Fruit fly (Drosophila melanogaster): ENCODE measurements around the gene klu.

Gene klu

dm6 chr3L:10938108-10938507 is 70.9 kb downstream of the klu start:
- peak; percentile 56 for TF ChIP-seq CG32121 (GFP tag; IDR thresholded peaks at IDR 0.05)
- TF ChIP-seq CG12605 (GFP tag; IDR thresholded peaks at IDR 0.05) = peak; percentile 29; the same call in 1 of the 2 replicates
- TF ChIP-seq CG8301 (tag; optimal IDR thresholded peaks at IDR 0.05) = no peak
- no peak for TF ChIP-seq CG34367 (tag; optimal IDR thresholded peaks at IDR 0.05)
- peak; percentile 13; the same call in 1 of the 2 replicates for TF ChIP-seq Ets98B (GFP tag; IDR thresholded peaks at IDR 0.05)
- TF ChIP-seq CG8159 (tag; optimal IDR thresholded peaks at IDR 0.05) = no peak
- no peak for TF ChIP-seq D1 (tag; optimal IDR thresholded peaks at IDR 0.05)
- TF ChIP-seq CG4496 (GFP tag; IDR thresholded peaks at IDR 0.05) = peak; percentile 45; the same call in 1 of the 3 replicates
- peak; percentile 56 for TF ChIP-seq fd96Ca (GFP tag; IDR thresholded peaks at IDR 0.05)

DNA sequence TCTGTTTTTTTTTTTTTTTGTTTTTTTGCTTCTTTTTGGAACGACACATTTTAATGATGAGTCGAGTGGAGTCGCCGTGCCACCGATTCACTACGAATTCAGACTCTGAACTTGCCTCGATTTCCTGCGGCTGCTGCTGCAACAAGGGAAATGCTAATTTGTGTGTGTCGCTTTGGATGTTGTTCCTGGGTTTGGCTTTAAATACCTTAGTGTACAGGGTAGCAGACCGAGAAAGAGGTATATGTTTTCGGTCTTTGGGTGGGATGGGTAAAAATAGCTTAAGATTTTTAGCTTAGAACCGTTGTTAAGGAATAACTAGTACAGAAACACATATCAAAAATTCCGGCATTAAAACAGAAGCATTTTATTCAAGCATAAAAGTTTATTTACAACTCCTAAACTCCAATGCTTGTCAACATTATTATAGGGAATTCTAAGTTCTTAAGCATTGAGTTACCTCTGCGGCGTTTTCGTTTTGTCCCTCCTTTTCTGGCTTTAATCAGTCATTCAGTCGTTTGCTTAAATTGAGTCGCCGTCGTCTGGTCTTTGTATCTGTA is 73.9 kb downstream of the klu start:
- TF ChIP-seq CG17806 (tag; optimal IDR thresholded peaks at IDR 0.05) (peak; percentile 6), D1 (tag; optimal IDR thresholded peaks at IDR 0.05) (no peak), CG8159 (tag; optimal IDR thresholded peaks at IDR 0.05) (peak; percentile 11), Snoo (tag; optimal IDR thresholded peaks at IDR 0.05) (peak; percentile 35), CG13204 (GFP tag; optimal IDR thresholded peaks at IDR 0.05) (no peak)

DNA sequence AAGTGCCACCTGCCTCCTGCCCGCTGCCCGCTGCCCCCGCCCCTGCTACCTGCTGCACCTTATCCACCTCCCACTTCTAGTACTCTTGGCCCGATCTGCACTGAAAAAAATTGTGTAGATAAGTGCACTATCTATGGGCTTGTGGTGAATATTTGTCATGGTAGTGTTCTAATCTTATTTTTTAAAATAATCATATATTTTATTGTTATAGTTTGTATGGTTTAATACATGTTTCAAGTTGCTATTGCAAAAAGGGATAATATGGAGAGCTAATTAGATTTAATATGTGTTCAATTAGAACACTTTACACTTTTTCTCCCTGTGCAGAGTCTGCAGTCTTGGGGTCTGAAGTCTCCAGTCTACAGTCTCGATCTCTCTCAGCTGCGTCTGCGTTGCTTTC is 77.6 kb downstream of the klu start:
- peak; percentile 75 for TF ChIP-seq CG34367 (tag; optimal IDR thresholded peaks at IDR 0.05)
- peak; percentile 81 for TF ChIP-seq CG17806 (tag; optimal IDR thresholded peaks at IDR 0.05)
- peak; percentile 89 for TF ChIP-seq CG14655 (GFP tag; optimal IDR thresholded peaks at IDR 0.05)
- TF ChIP-seq EcR (GFP tag; optimal IDR thresholded peaks at IDR 0.05) = no peak
- TF ChIP-seq CG4496 (GFP tag; IDR thresholded peaks at IDR 0.05) = peak; percentile 82
- TF ChIP-seq Pif1B (GFP tag; optimal IDR thresholded peaks at IDR 0.05) = peak; percentile 55
- TF ChIP-seq CG15710 (tag; optimal IDR thresholded peaks at IDR 0.05) = peak; percentile 79
- TF ChIP-seq CG12605 (GFP tag; IDR thresholded peaks at IDR 0.05) = peak; percentile 68
- TF ChIP-seq Ets98B (GFP tag; IDR thresholded peaks at IDR 0.05) = peak; percentile 67
- peak; percentile 84 for TF ChIP-seq CG32121 (GFP tag; IDR thresholded peaks at IDR 0.05)
- peak; percentile 75 for TF ChIP-seq CG8159 (tag; optimal IDR thresholded peaks at IDR 0.05)
- TF ChIP-seq D1 (tag; optimal IDR thresholded peaks at IDR 0.05) = peak; percentile 60
- TF ChIP-seq gl (tag; optimal IDR thresholded peaks at IDR 0.05) = peak; percentile 48
- peak; percentile 59 for TF ChIP-seq fd96Ca (GFP tag; IDR thresholded peaks at IDR 0.05)
- TF ChIP-seq Snoo (tag; optimal IDR thresholded peaks at IDR 0.05) = peak; percentile 18
- TF ChIP-seq CG8301 (tag; optimal IDR thresholded peaks at IDR 0.05) = peak; percentile 85
- TF ChIP-seq Pif1A (GFP tag; optimal IDR thresholded peaks at IDR 0.05) = peak; percentile 69
- TF ChIP-seq CG13204 (GFP tag; optimal IDR thresholded peaks at IDR 0.05) = peak; percentile 7
- peak; percentile 89 for TF ChIP-seq CG9948 (tag; optimal IDR thresholded peaks at IDR 0.05)
- peak; percentile 8; the same call in 1 of the 2 replicates for TF ChIP-seq rn (GFP tag; IDR thresholded peaks at IDR 0.05)
- TF ChIP-seq CG10348 (GFP tag; IDR thresholded peaks at IDR 0.05) = no peak

Data from whole organism, pupa.